Fruit fly (Drosophila melanogaster) whole organism, wandering third instar larva: ENCODE measurements around the gene sba.
A peak's percentile ranks its signal among the peaks of the same experiment; 100 is the strongest.

ENCODE experiments used
- Dfd ChIP-seq: fragments of >200 bp; optimal IDR thresholded peaks from 2 replicates; lab custom pipeline; 2017; ENCODE audit warnings: missing biosample characterization, missing genetic modification characterization
- Dif ChIP-seq: fragments of 200-275, 200-300 bp; sonication (Bioruptor generic); optimal IDR thresholded peaks from 2 replicates; lab custom pipeline; 2018; ENCODE audit warnings: missing biosample characterization, missing genetic modification characterization; ENCODE audit not compliant: partially characterized antibody
- Jra ChIP-seq: sonication (Bioruptor generic); optimal IDR thresholded peaks from 2 replicates; lab custom pipeline; 2016; ENCODE audit warnings: missing biosample characterization, missing genetic modification characterization
- Sp1 ChIP-seq: fragments of 200-800 bp; sonication (Bioruptor generic); optimal IDR thresholded peaks from 3 replicates; lab custom pipeline; 2019; ENCODE audit warnings: missing biosample characterization, mild to moderate bottlenecking, missing genetic modification characterization, moderate library complexity
- Vsx2 ChIP-seq: fragments of 200-300, 225-300 bp; sonication (Bioruptor generic); optimal IDR thresholded peaks from 2 replicates; lab custom pipeline; 2018; ENCODE audit warnings: missing biosample characterization, missing genetic modification characterization; ENCODE audit not compliant: partially characterized antibody
- br ChIP-seq: fragments of 200-800 bp; sonication (Bioruptor generic); optimal IDR thresholded peaks from 2 replicates; lab custom pipeline; 2016; ENCODE audit warnings: missing biosample characterization, missing genetic modification characterization
- brk ChIP-seq: fragments of 200-800 bp; sonication (Bioruptor generic); optimal IDR thresholded peaks from 2 replicates; lab custom pipeline; 2016; ENCODE audit warnings: missing biosample characterization, mild to moderate bottlenecking, missing genetic modification characterization
- dmrt93B ChIP-seq: fragments of 200-800 bp; sonication (Bioruptor generic); optimal IDR thresholded peaks from 2 replicates; lab custom pipeline; 2018; ENCODE audit warnings: missing biosample characterization, mild to moderate bottlenecking, missing genetic modification characterization
- ey ChIP-seq: fragments of 200-800 bp; sonication (Bioruptor generic); optimal IDR thresholded peaks from 2 replicates; lab custom pipeline; 2016; ENCODE audit warnings: missing biosample characterization, missing genetic modification characterization
- jim ChIP-seq: fragments of 175-275, 200-325 bp; sonication (Bioruptor generic); optimal IDR thresholded peaks from 2 replicates; lab custom pipeline; 2016; ENCODE audit warnings: missing biosample characterization, mild to moderate bottlenecking, missing genetic modification characterization
- lola ChIP-seq: fragments of >200 bp; optimal IDR thresholded peaks from 2 replicates; lab custom pipeline; 2017; ENCODE audit warnings: missing biosample characterization, missing genetic modification characterization
- pan ChIP-seq: fragments of >200 bp; optimal IDR thresholded peaks from 2 replicates; lab custom pipeline; 2017

DNA sequence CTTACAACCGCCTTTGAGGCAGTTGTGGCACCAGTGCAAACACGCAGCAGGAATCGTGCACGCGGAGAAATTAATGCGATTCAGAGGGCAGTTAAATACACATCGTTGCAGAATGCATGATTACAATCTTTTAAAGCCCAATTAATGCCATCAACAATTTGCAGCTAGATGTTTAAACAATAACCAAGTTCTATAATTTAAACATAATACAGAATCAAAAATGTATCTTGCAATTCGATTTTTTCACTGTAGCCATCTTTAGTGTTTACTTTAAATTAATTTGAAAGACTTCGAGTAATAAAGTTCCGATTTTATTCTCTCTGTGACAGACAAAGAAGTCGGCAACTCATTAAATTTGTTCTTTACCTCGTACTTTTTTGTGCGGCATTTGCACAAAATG is 6.8 kb downstream of the sba start:
- TF ChIP-seq pan (lab: Kevin White, UChicago) (no peak), Dif (GFP tag; lab: Kevin White, UChicago) (no peak), br (GFP tag; lab: Kevin White, UChicago) (peak; percentile 79), brk (GFP tag; lab: Kevin White, UChicago) (peak; percentile 32), lola (GFP tag; lab: Kevin White, UChicago) (no peak), dmrt93B (GFP tag; lab: Kevin White, UChicago) (peak; percentile 71), jim (GFP tag; lab: Kevin White, UChicago) (no peak), Jra (no peak), Dfd (no peak), Sp1 (GFP tag; lab: Kevin White, UChicago) (peak; percentile 75), ey (peak; percentile 72), Vsx2 (GFP tag; lab: Kevin White, UChicago) (no peak)
